Fruit fly (Drosophila melanogaster) ovary, adult (tissue): Measurements from ENCODE around the gene CG13044.

Experiments used
- CG17801 ChIP-seq: fragments of 200-800 bp; optimal IDR thresholded peaks from 2 replicates; lab custom pipeline; 2019; ENCODE audit warnings: missing biosample characterization, mild to moderate bottlenecking, missing genetic modification characterization, moderate library complexity; ENCODE audit not compliant: partially characterized antibody

CG13044 gene

DNA sequence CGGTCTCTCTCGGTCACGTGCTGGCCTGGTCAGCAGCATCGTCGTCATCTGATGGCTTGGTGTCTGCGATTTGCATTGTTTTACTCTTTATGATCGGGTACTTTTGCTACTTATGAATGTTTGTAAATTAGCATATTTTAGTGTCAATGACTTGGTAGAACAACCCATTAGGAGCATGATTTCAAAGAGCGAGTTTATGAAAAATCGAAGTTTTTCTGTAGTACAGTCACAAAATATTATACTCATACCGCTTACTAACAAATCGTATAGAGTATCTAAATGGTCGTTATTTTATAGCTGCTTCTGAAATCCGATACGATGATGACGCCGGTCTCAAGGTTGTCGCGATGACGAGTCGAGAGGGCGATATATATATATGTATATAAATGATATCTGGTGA is 16.7 kb downstream of the CG13044 start:
- no peak for TF ChIP-seq CG17801 (GFP tag; lab: Kevin White, UChicago)

dm6 chr3L:16285346-16285911 is 17.5 kb downstream of the CG13044 start, which contains the start of gene CG13047:
Gene CG13047 (minus strand): TSS chr3L:16285396.
- TF ChIP-seq CG17801 (GFP tag; lab: Kevin White, UChicago), result no peak

dm6 chr3L:16283821-16284220 is 19.2 kb downstream of the CG13044 start, which contains the start of gene CG13048:
Gene CG13048 (minus strand): TSS chr3L:16283921.
- TF ChIP-seq CG17801 (GFP tag; lab: Kevin White, UChicago), result no peak

DNA sequence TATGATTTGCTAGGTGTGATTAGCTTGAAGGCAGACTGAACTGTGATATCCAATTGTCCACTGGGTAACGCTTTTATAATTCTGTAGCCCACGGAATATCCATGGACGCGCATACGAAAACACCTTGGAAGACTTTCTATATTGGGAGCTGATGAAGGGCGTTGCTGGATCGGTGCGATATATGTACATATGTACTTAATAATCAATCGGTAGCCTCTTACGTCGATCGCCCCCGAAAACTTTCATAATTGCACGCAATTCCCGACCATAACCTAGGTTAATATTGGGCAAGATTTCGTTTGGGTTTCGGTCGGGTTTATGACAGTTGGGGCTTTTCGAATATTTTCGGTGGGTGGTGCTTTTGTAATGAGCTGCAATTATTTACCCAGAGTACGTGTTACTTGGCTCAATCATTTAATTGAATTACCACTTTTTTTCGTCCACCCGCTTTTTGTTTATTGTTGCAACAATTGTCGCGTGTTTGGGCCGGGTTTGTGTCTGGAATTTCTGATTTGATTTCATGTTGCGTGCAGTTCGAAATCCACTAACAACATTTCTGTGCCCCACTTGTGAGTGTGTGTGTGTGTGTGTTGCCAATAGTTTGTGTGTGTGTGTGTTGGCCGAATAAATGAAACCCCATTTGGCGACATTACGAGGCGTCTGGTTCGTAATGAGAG is 21.0 kb downstream of the CG13044 start, which contains the start of gene CG13049:
TSS of gene CG13049 (minus strand) at position 51 of the 677 bp plus-strand sequence.
- no peak for TF ChIP-seq CG17801 (GFP tag; lab: Kevin White, UChicago)

DNA sequence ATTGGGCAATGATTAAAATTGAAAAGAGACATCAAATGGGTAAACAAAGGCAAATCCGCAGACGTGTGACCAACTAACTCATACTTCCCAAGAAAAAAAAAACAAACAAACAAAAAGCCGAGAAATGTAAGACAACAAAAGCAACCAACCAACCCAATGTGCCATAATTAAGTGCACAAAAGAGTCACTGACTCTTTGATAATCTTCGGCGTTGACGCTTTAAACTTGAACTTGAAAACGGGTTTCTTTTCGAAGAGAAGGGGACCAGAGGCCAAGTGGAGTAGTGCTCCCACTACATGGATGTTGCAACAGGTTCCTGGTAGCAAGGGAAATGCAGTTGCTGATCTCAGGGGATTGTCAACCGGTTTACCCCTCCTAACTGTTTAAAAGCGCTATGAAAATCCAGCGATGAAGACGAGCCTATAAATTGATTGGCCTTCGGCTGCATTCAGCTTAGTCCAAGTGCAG is 23.0 kb downstream of the CG13044 start, which contains the start of gene CG13064:
TSS of gene CG13064 (plus strand) at position 418 of the 468 bp plus-strand sequence.
- no peak for TF ChIP-seq CG17801 (GFP tag; lab: Kevin White, UChicago)

DNA sequence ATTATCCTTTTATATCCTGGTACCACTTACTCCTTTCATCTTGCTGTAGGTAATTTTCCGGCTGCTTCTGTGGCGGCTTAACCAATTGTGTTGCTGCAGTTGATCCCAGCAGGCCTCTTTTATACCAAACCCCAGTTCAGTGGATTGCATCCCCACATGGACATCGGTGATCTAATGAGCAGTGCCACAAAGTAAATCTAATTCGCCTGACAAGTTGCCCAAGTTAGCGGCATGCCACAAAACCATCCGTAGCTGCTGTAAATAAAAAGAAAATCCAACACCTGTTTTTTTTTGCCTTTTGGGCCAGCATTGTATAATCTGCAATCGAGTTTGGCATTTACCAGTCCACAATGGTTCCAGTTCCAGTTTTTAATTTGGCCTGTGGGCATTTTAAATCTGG is 23.8 kb downstream of the CG13044 start, which contains the start of gene CG13050:
TSS of gene CG13050 (minus strand) at position 101 of the 400 bp plus-strand sequence.
- TF ChIP-seq CG17801 (GFP tag; lab: Kevin White, UChicago), result no peak

DNA sequence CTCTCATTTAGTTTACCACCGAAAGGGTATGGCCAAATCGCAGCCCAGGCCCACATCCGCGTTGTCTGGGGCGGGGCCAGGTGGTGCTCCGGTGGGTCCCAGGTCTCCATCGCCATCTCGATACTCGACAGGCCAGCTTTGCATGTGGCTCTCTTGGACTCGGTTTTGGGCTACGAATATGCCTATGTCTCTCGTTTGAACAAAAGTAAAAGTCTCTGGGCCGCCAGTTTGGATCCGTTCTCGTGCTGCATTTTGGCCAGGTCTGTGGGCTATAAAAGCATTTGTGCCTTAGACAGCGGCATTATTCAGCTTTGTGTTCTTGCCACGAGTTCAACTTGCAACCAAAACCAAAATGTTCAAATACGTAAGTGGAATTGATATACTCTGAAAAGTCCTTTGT is 25.8 kb downstream of the CG13044 start, which contains the start of gene CG13065:
TSS of gene CG13065 (plus strand) at position 301 of the 400 bp plus-strand sequence.
- no peak for TF ChIP-seq CG17801 (GFP tag; lab: Kevin White, UChicago)

DNA sequence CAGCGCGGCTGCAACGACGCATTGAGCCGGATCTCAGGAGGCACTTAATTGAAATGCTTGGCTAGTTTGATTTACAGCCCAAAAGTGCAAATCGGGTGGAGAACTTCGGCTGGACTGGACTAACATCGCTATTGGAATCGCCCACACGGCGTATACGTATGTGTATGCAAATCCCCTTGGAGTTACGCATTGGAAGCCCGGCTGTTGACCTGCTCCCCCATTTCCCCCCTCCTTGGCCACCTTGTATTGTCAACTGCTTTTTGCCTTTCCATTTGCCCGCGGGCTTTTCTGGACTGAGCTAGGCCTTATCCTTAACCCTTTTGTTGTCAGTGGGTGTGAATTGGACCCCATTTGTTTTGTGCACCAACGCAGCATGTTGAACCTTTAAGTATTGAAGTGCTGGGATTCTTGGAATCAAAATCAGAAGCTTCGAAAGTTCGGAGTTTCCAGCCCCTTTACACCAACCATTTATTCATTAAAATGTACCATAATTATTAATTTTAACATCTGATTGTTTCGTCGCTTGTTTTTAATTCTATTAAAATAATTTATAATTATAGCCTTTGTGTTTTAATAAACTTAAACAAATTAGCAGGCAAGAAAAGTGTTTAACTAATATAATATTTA is 27.5 kb downstream of the CG13044 start:
- TF ChIP-seq CG17801 (GFP tag; lab: Kevin White, UChicago), result no peak

DNA sequence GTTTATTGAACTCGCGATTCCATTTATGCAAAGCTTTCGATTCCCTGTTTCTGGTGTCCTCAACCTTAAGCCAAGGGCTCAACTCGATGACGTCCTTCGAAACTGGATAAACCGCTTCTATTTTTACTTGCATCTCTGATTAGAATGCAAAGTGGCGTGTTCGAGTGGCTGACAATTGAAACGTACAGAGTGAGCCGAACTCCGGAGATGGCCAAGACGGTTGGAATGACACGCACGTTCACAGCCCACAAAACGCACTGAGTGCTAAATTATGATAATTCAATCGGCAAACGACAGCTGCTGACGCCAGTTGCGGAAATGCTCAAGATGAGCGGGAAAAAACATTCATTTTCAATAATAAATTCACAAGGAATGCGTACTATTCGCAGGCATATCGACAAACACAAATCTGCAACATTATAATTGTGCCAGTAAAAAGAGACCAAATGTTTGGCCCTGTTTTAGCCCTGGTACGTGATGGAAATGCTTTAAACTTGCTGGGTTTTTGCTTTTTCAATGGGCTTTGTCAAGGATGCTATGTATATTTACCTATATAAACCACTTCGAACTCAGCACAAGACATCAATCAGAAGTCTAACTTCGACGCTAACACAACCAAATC is 30.5 kb downstream of the CG13044 start, which contains the start of gene CG13066:
TSS of gene CG13066 (plus strand) at position 572 of the 622 bp plus-strand sequence.
- no peak for TF ChIP-seq CG17801 (GFP tag; lab: Kevin White, UChicago)

dm6 chr3L:16270802-16271332 is 32.1 kb downstream of the CG13044 start, which contains the start of the genes CG34248 and CG13067:
Gene CG34248 (minus strand): TSS chr3L:16270902.
Gene CG13067 (plus strand): TSS chr3L:16271282.
- no peak for TF ChIP-seq CG17801 (GFP tag; lab: Kevin White, UChicago)

- no peak for TF ChIP-seq CG17801 (GFP tag; lab: Kevin White, UChicago)
These were observed 33.9 kb downstream of the CG13044 start, which contains the start of gene CG13068 for dm6 chr3L:16269092-16269491. Gene CG13068 (plus strand): TSS chr3L:16269392.

DNA sequence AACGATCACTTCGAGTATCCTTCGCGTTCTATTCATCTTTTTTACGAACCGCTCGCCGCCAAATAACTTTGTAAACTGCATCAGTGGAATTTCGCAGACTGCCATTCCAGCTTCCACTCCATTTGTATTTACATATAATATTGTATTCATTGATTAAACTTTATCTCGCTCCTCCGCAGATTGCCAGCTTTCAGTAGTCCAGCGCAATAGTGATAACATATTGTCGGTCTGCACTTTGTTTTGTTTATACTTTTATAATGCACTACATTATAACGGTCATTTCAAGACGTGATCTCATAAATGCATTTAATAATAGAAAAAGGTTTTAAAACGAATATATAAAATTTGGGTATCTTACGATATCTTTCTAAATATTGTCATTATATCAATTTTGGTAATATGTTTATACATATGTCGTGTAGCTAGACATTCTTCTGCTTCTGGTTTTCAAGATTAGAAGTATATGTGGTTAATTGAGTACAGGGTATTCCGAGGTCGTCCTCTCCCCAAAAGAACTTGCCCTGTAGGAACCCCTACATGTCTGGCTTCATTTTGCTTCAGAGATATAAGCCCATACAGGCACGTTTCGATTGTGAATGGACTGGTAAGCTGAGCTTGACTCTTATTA is 34.8 kb downstream of the CG13044 start, which contains the start of gene CG4950:
TSS of gene CG4950 (minus strand) at position 51 of the 628 bp plus-strand sequence.
- no peak for TF ChIP-seq CG17801 (GFP tag; lab: Kevin White, UChicago)

DNA sequence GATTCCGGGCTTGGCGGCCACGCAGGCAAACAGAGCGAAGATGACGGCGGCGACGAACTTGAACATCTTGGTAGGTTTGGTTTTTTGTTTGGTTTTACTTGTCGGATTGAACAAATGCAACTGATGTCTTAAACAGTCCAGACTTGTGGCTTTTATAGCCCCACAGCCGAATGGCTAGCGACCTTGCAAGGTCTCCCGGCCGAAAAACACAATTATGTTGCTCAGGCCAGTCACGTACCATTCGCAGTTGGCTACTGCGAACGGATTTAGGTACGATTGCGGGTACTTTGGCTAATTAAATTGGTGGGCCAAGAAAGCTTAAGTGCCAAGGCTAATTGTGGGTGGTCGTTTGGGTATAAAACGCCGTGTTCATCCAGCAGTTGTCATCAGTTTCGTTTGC is 38.0 kb downstream of the CG13044 start, which contains the start of the genes CG13051 and CG13069:
TSS of gene CG13051 (minus strand) at position 101 of the 400 bp plus-strand sequence.
TSS of gene CG13069 (plus strand) at position 386 of the 400 bp plus-strand sequence.
- TF ChIP-seq CG17801 (GFP tag; lab: Kevin White, UChicago), result no peak
